Fruit fly (Drosophila melanogaster): Measurements from ENCODE around the gene bou.

The bou gene

DNA sequence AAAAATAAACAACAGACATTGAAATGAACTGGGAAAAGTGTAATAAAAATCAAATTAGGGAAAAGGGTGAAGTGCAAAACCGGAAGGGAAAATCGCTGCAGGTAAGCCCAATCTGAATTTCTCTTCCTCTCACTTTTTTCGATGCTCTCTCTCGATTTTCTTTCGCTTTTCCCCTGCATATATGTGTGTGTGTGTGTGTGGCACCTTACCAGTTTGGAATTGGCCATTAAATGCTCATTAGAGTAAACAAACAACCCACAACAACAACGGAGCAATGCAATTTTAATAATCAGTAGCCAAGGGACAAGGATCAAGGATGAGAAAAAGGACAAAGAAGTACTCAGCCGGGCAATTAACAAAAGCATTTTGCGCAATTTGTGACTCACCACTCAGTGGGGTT is 48.6 kb downstream of the bou start:
- TF ChIP-seq CG9705 (GFP tag; optimal IDR thresholded peaks at IDR 0.05): no peak
